Fruit fly (Drosophila melanogaster) whole organism, wandering third instar larva: Measurements from ENCODE around the gene fz4.

Source experiments
- Abd-B ChIP-seq: fragments of >200 bp; optimal IDR thresholded peaks from 2 replicates; lab custom pipeline; 2017; ENCODE audit warnings: missing biosample characterization, missing genetic modification characterization
- CrebA ChIP-seq: fragments of 200-800 bp; sonication (Bioruptor generic); optimal IDR thresholded peaks from 2 replicates; lab custom pipeline; 2016; ENCODE audit warnings: missing biosample characterization, mild to moderate bottlenecking, missing genetic modification characterization, borderline replicate concordance
- Dfd ChIP-seq: fragments of >200 bp; optimal IDR thresholded peaks from 2 replicates; lab custom pipeline; 2017; ENCODE audit warnings: missing biosample characterization, missing genetic modification characterization
- Dif ChIP-seq: fragments of 200-275, 200-300 bp; sonication (Bioruptor generic); optimal IDR thresholded peaks from 2 replicates; lab custom pipeline; 2018; ENCODE audit warnings: missing biosample characterization, missing genetic modification characterization; ENCODE audit not compliant: partially characterized antibody
- GATAd ChIP-seq: sonication (Bioruptor generic); optimal IDR thresholded peaks from 2 replicates; lab custom pipeline; 2016; ENCODE audit warnings: missing biosample characterization, missing genetic modification characterization
- Hr78 ChIP-seq: fragments of >200 bp; optimal IDR thresholded peaks from 2 replicates; lab custom pipeline; 2017; ENCODE audit warnings: missing biosample characterization, missing genetic modification characterization
- Hr83 ChIP-seq: fragments of 200-300 bp; sonication (Bioruptor generic); optimal IDR thresholded peaks from 2 replicates; lab custom pipeline; 2016; ENCODE audit warnings: missing biosample characterization, mild to moderate bottlenecking, missing genetic modification characterization, moderate library complexity; ENCODE audit not compliant: poor library complexity, severe bottlenecking
- Mio ChIP-seq: sonication (Bioruptor generic); optimal IDR thresholded peaks from 2 replicates; lab custom pipeline; 2016; ENCODE audit warnings: missing biosample characterization, missing genetic modification characterization
- Myc ChIP-seq: fragments of >200 bp; optimal IDR thresholded peaks from 2 replicates; lab custom pipeline; 2017
- OdsH ChIP-seq: fragments of 200-800 bp; sonication (Bioruptor generic); optimal IDR thresholded peaks from 2 replicates; lab custom pipeline; 2016; ENCODE audit warnings: missing biosample characterization, mild to moderate bottlenecking, missing genetic modification characterization
- Rel ChIP-seq, 2 experiments: fragments of 200-800 bp; sonication (Bioruptor generic) in 1 of 2; optimal IDR thresholded peaks; 2 replicates in 1 of 2; 3 replicates in 1 of 2; lab custom pipeline; 2016 to 2019; ENCODE audit warnings: mild to moderate bottlenecking in 2 of 2, missing biosample characterization in 2 of 2, missing genetic modification characterization in 2 of 2, moderate library complexity in 1 of 2
- Sp1 ChIP-seq: fragments of 200-800 bp; sonication (Bioruptor generic); optimal IDR thresholded peaks from 3 replicates; lab custom pipeline; 2019; ENCODE audit warnings: missing biosample characterization, mild to moderate bottlenecking, missing genetic modification characterization, moderate library complexity
- Vsx2 ChIP-seq: fragments of 200-300, 225-300 bp; sonication (Bioruptor generic); optimal IDR thresholded peaks from 2 replicates; lab custom pipeline; 2018; ENCODE audit warnings: missing biosample characterization, missing genetic modification characterization; ENCODE audit not compliant: partially characterized antibody
- br ChIP-seq: fragments of 200-800 bp; sonication (Bioruptor generic); optimal IDR thresholded peaks from 2 replicates; lab custom pipeline; 2016; ENCODE audit warnings: missing biosample characterization, missing genetic modification characterization
- dl ChIP-seq, 2 experiments: fragments of 175-275, 200-275 bp in 1 of 2; fragments of 200-275 bp in 1 of 2; sonication (Bioruptor generic); optimal IDR thresholded peaks; lab custom pipeline; 2018; ENCODE audit warnings: mild to moderate bottlenecking in 2 of 2, missing biosample characterization in 2 of 2, missing genetic modification characterization in 2 of 2, moderate library complexity in 2 of 2; ENCODE audit not compliant: partially characterized antibody in 2 of 2, insufficient read depth in 1 of 2
- dmrt93B ChIP-seq: fragments of 200-800 bp; sonication (Bioruptor generic); optimal IDR thresholded peaks from 2 replicates; lab custom pipeline; 2018; ENCODE audit warnings: missing biosample characterization, mild to moderate bottlenecking, missing genetic modification characterization
- dsf ChIP-seq: sonication (Bioruptor generic); optimal IDR thresholded peaks from 2 replicates; lab custom pipeline; 2016; ENCODE audit warnings: missing biosample characterization, missing genetic modification characterization, borderline replicate concordance
- foxo ChIP-seq, 2 experiments: fragments of 200-800 bp; sonication (Bioruptor generic); optimal IDR thresholded peaks; 2 replicates in 1 of 2; 3 replicates in 1 of 2; lab custom pipeline; 2016 to 2017; ENCODE audit warnings: missing biosample characterization in 2 of 2, missing genetic modification characterization in 2 of 2
- fru ChIP-seq: fragments of 200-800 bp; sonication (Bioruptor generic); optimal IDR thresholded peaks from 3 replicates; lab custom pipeline; 2016; ENCODE audit warnings: missing biosample characterization, mild to moderate bottlenecking, missing genetic modification characterization
- h ChIP-seq: fragments of 200-800 bp; sonication (Bioruptor generic); optimal IDR thresholded peaks from 3 replicates; lab custom pipeline; 2016; ENCODE audit warnings: missing biosample characterization, mild to moderate bottlenecking, missing genetic modification characterization
- jim ChIP-seq: fragments of 175-275, 200-325 bp; sonication (Bioruptor generic); optimal IDR thresholded peaks from 2 replicates; lab custom pipeline; 2016; ENCODE audit warnings: missing biosample characterization, mild to moderate bottlenecking, missing genetic modification characterization
- lola ChIP-seq: fragments of >200 bp; optimal IDR thresholded peaks from 2 replicates; lab custom pipeline; 2017; ENCODE audit warnings: missing biosample characterization, missing genetic modification characterization
- pan ChIP-seq: fragments of >200 bp; optimal IDR thresholded peaks from 2 replicates; lab custom pipeline; 2017
- psq ChIP-seq: fragments of 200-800 bp; sonication (Bioruptor generic); optimal IDR thresholded peaks from 3 replicates; lab custom pipeline; 2017; ENCODE audit warnings: missing biosample characterization, mild to moderate bottlenecking, missing genetic modification characterization, moderate library complexity
- rgr ChIP-seq: fragments of 200-800 bp; sonication (Bioruptor generic); optimal IDR thresholded peaks from 3 replicates; lab custom pipeline; 2016; ENCODE audit warnings: missing biosample characterization, mild to moderate bottlenecking, missing genetic modification characterization
- sage ChIP-seq: fragments of 200-800 bp; sonication (Bioruptor generic); optimal IDR thresholded peaks from 2 replicates; lab custom pipeline; 2016; ENCODE audit warnings: missing biosample characterization, mild to moderate bottlenecking, missing genetic modification characterization
- sv ChIP-seq: fragments of 200-800 bp; sonication (Bioruptor generic); optimal IDR thresholded peaks from 3 replicates; lab custom pipeline; 2016; ENCODE audit warnings: missing biosample characterization, missing genetic modification characterization
- usp ChIP-seq: fragments of >200 bp; optimal IDR thresholded peaks from 2 replicates; lab custom pipeline; 2017; ENCODE audit warnings: missing biosample characterization, missing genetic modification characterization

Gene fz4

DNA sequence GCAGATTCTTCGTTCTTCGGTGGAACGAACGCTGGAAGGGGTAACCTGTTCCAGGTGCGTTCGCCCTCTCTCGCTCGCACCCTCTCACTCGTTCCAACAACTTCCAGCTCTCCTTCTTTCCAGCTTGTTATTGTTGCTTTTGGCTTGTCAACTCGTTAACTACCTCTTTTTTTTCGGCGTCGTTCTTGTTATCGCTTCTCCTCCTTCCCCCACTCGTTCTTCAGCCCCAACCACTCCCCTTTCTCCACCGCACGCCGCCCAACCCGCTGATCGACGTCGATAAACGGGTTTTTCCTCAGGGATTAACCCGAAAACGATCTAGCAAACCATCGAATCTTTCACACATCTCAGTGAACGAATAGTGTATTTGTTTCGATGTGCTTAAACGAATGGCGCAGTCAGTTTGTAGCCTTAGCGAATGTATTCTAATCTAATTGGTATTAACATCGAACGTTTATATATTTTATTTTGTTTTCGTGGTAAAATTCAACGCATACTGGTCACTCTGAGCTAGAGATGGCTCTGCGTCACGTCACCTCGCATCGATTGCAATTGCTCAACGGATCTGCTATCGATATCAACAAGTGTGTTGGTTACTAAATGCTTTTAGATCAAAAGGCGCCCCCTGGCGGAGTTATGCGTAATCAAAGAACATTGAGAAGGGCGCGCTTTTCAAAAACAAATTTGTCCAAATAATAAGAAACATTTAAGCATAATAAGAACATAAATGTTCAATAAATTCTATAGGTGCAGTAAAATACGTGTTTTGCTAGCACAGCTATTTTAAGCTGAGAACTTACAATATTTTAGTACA lies at the start of gene fz4:
TSS of gene fz4 (minus strand) at position 529 of the 814 bp plus-strand sequence.
- TF ChIP-seq jim (GFP tag; lab: Kevin White, UChicago) (peak; percentile 59), fru (GFP tag; lab: Kevin White, UChicago) (peak; percentile 35), Sp1 (GFP tag; lab: Kevin White, UChicago) (peak; percentile 38), Hr83 (GFP tag; lab: Kevin White, UChicago) (peak; percentile 56), rgr (peak; percentile 28), usp (no peak), Mio (GFP tag; lab: Kevin White, UChicago) (no peak), Vsx2 (no peak), Hr78 (GFP tag; lab: Kevin White, UChicago) (no peak), dmrt93B (GFP tag; lab: Kevin White, UChicago) (no peak), Rel (GFP tag; optimal IDR thresholded peaks at IDR 0.05; lab: Kevin White, UChicago) (no peak), Rel (tag; optimal IDR thresholded peaks at IDR 0.05; lab: Kevin White, UChicago) (peak; percentile 95), dl (GFP tag; optimal IDR thresholded peaks at IDR 0.05; lab: Kevin White, UChicago; ENCODE audit: insufficient read depth in 1 of 2, partially characterized antibody in 2 of 2) (peak; percentile 42 to 76), psq (GFP tag; lab: Kevin White, UChicago) (peak; percentile 95), Myc (peak; percentile 73), Dif (GFP tag; lab: Kevin White, UChicago) (no peak), foxo (GFP tag; optimal IDR thresholded peaks at IDR 0.05; lab: Kevin White, UChicago) (peak in 1 of 2 experiments; percentile 12)

DNA sequence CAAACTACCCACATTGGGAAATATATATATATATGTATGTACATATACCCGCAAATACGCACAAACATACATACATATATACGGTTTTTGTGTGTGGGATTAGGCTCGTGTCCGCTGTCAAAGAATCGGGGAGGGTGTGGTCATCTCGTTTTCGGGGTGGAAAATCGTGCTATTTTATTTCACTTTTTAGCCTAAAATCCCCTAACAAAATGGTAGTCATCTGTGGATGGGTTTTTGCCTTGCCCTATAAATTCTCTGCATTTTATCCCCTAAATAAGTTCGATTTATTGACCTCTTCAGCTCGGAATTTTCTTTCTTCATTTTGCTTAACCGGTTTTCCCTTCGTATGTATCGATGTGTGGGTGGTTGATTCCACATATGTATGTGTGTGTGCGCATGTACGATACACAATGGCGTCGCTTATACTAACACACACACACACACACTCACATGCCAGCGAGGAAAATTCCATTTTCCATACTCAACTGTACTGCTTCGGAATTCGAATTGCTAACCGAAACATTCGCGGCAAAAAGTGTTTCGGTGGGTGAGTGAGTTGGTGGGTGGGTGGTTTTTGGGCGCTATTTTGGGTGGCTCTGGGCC lies 49.2 kb upstream of the fz4 start:
- TF ChIP-seq sv (GFP tag; lab: Kevin White, UChicago), result no peak
- TF ChIP-seq OdsH, result no peak
- TF ChIP-seq lola (GFP tag; lab: Kevin White, UChicago), result no peak
- no peak for TF ChIP-seq Dif (GFP tag; lab: Kevin White, UChicago)
- no peak for TF ChIP-seq dmrt93B (GFP tag; lab: Kevin White, UChicago)
- no peak for TF ChIP-seq CrebA (GFP tag; lab: Kevin White, UChicago)
- no peak for TF ChIP-seq h
- TF ChIP-seq jim (GFP tag; lab: Kevin White, UChicago), result no peak
- TF ChIP-seq Myc, result no peak
- TF ChIP-seq br, result no peak

DNA sequence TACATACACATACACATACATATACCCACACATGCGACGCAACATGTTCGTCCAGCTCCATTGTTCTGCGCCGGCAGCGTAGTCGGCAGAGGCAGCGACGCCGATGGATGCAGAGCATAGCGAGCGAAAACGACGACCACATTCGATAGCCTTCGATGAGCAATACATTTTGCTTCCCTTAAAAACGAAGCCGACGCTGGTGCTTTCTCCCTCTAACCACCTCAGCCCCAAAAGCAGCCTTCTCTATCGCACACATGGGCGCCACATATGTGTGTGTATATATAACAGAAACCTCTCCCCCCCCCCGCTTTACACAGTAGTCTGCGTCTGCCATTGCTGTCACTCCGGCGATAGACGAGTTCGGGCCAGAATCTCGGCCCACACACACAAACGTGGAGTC lies 42.7 kb upstream of the fz4 start:
- TF ChIP-seq CrebA (GFP tag; lab: Kevin White, UChicago), result no peak
- TF ChIP-seq Vsx2, result no peak
- TF ChIP-seq sage (GFP tag; lab: Kevin White, UChicago), result no peak
- TF ChIP-seq pan (lab: Kevin White, UChicago), result no peak
- TF ChIP-seq GATAd (GFP tag; lab: Kevin White, UChicago), result no peak
- no peak for TF ChIP-seq sv (GFP tag; lab: Kevin White, UChicago)
- no peak for TF ChIP-seq br
- no peak for TF ChIP-seq lola (GFP tag; lab: Kevin White, UChicago)

DNA sequence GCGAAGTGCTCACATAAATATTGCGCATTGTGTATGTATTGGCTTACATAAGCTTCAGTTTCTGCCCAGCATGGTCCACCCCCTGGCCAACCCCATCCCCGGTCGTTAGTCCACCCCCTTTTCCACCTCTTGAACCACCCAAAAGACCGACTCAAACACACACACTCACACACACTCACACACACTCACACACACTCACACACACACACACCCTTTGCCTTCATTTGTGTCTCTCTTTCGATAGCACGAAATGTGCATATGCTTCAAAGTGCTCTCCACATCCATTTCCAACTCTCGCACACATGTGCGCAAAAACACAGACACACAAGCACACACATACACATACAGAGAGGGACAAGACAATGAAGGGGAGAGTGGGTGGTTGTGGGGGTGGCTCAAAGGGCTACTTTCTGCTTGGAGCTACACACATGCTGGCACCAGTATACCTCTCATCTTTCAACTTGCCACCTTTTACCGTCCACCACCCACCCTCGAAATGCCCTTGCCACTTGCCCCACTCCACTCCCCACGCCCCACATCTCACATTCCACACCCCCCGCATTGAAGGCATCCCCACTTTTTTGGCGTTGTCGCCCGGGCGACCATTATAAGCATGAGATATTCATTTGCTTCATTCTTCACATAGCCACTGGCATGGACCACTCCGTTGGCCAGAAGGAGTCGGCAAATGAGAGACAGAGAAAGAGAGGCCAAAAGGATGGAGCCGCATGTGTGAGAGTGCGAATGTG lies 41.3 kb upstream of the fz4 start:
- peak; percentile 11 for TF ChIP-seq Dfd (GFP tag; lab: Kevin White, UChicago)
- TF ChIP-seq dsf (GFP tag; lab: Kevin White, UChicago), result no peak
- no peak for TF ChIP-seq h
- TF ChIP-seq Abd-B (GFP tag; lab: Kevin White, UChicago), result no peak
- TF ChIP-seq jim (GFP tag; lab: Kevin White, UChicago), result no peak
- TF ChIP-seq lola (GFP tag; lab: Kevin White, UChicago), result no peak
